Fruit fly (Drosophila melanogaster) whole organism, embryonic: Measurements from ENCODE around the gene CG6695.
A peak's percentile ranks its signal among the peaks of the same experiment; 100 is the strongest.

ENCODE experiments used
- Antp ChIP-seq: fragments of 200-800 bp; sonication (Bioruptor generic); optimal IDR thresholded peaks from 3 replicates; lab custom pipeline; 2016; ENCODE audit warnings: missing biosample characterization, missing genetic modification characterization
- Atf-2 ChIP-seq: fragments of 200-800 bp; sonication (Bioruptor generic); optimal IDR thresholded peaks from 2 replicates; lab custom pipeline; 2016; ENCODE audit warnings: missing biosample characterization, missing genetic modification characterization
- Bdp1 ChIP-seq: fragments of 200-800 bp; sonication (Bioruptor generic); optimal IDR thresholded peaks from 3 replicates; lab custom pipeline; 2016; ENCODE audit warnings: missing biosample characterization, missing genetic modification characterization
- CG10321 ChIP-seq: fragments of 200-800 bp; sonication (Bioruptor generic); IDR thresholded peaks from 2 replicates; pipeline ENCODE4 v1.3.6; 2022; ENCODE audit warnings: missing biosample characterization, missing genetic modification characterization
- CG10366 ChIP-seq: fragments of 200-800 bp; sonication (Bioruptor generic); IDR thresholded peaks from 2 replicates; pipeline ENCODE4 v1.3.6; 2022; ENCODE audit warnings: missing biosample characterization, missing genetic modification characterization
- CG10431 ChIP-seq: fragments of 200-800 bp; sonication (Bioruptor generic); optimal IDR thresholded peaks from 3 replicates; lab custom pipeline; 2018; ENCODE audit warnings: missing biosample characterization, mild to moderate bottlenecking, missing genetic modification characterization
- CG11085 ChIP-seq: fragments of 200-800 bp; sonication (Bioruptor generic); IDR thresholded peaks from 2 replicates; pipeline ENCODE4 v1.3.6; 2022; ENCODE audit warnings: missing biosample characterization, missing genetic modification characterization
- CG12659 ChIP-seq: fragments of 200-800 bp; sonication (Bioruptor generic); optimal IDR thresholded peaks from 3 replicates; lab custom pipeline; 2017; ENCODE audit warnings: mild to moderate bottlenecking, missing biosample characterization, missing genetic modification reagents, missing genetic modification characterization
- CG12942 ChIP-seq: fragments of 200-800 bp; sonication (Bioruptor generic); optimal IDR thresholded peaks from 3 replicates; lab custom pipeline; 2016; ENCODE audit warnings: missing biosample characterization, missing genetic modification characterization
- CG13296 ChIP-seq: fragments of 200-800 bp; sonication (Bioruptor generic); optimal IDR thresholded peaks from 3 replicates; lab custom pipeline; 2018; ENCODE audit warnings: missing biosample characterization, mild to moderate bottlenecking, missing genetic modification characterization
- CG13775 ChIP-seq: fragments of 200-800 bp; sonication (Bioruptor generic); optimal IDR thresholded peaks from 3 replicates; lab custom pipeline; 2017; ENCODE audit warnings: missing biosample characterization, mild to moderate bottlenecking, missing genetic modification characterization
- CG14667 ChIP-seq: fragments of 200-800 bp; sonication (Bioruptor generic); IDR thresholded peaks from 2 replicates; pipeline ENCODE4 v1.3.6; 2022; ENCODE audit warnings: missing biosample characterization, missing genetic modification characterization
- CG15011 ChIP-seq: fragments of 200-800 bp; sonication (Bioruptor generic); optimal IDR thresholded peaks from 3 replicates; lab custom pipeline; 2018; ENCODE audit warnings: missing biosample characterization, mild to moderate bottlenecking, missing genetic modification characterization
- CG17568 ChIP-seq: fragments of 200-800 bp; sonication (Bioruptor generic); optimal IDR thresholded peaks from 2 replicates; lab custom pipeline; 2018; ENCODE audit warnings: missing biosample characterization, mild to moderate bottlenecking, missing genetic modification characterization, moderate library complexity
- CG1792 ChIP-seq: fragments of 200-800 bp; sonication (Bioruptor generic); optimal IDR thresholded peaks from 2 replicates; lab custom pipeline; 2016; ENCODE audit warnings: missing biosample characterization, missing genetic modification characterization
- CG18262 ChIP-seq: fragments of 200-800 bp; optimal IDR thresholded peaks from 3 replicates; lab custom pipeline; 2019; ENCODE audit warnings: missing biosample characterization, mild to moderate bottlenecking, missing genetic modification characterization, moderate library complexity
- CG33557 ChIP-seq: fragments of 200-800 bp; sonication (Bioruptor generic); optimal IDR thresholded peaks from 2 replicates; lab custom pipeline; 2019; ENCODE audit warnings: missing biosample characterization, mild to moderate bottlenecking, missing genetic modification characterization, moderate library complexity
- CG34376 ChIP-seq: fragments of 200-800 bp; sonication (Bioruptor generic); optimal IDR thresholded peaks from 2 replicates; lab custom pipeline; 2018; ENCODE audit warnings: missing biosample characterization, mild to moderate bottlenecking, missing genetic modification characterization
- CG34422 ChIP-seq: fragments of 200-800 bp; sonication (Bioruptor generic); IDR thresholded peaks from 3 replicates; pipeline ENCODE4 v1.3.6; 2022; ENCODE audit warnings: missing biosample characterization, missing genetic modification characterization
- CG4328 ChIP-seq: fragments of 200-800 bp; sonication (Bioruptor generic); optimal IDR thresholded peaks from 3 replicates; lab custom pipeline; 2017; ENCODE audit warnings: missing biosample characterization, missing genetic modification reagents, missing genetic modification characterization
- CG4360 ChIP-seq: fragments of 200-800 bp; sonication (Bioruptor generic); IDR thresholded peaks from 2 replicates; pipeline ENCODE4 v1.3.6; 2022; ENCODE audit warnings: missing biosample characterization, missing genetic modification characterization
- CG4404 ChIP-seq: fragments of 200-800 bp; sonication (Bioruptor generic); IDR thresholded peaks from 2 replicates; pipeline ENCODE4 v1.3.6; 2022; ENCODE audit warnings: missing biosample characterization, missing genetic modification characterization
- CG4424 ChIP-seq: fragments of 200-800 bp; sonication (Bioruptor generic); optimal IDR thresholded peaks from 3 replicates; lab custom pipeline; 2016; ENCODE audit warnings: missing biosample characterization, missing genetic modification characterization
- CG5245 ChIP-seq: fragments of 200-800 bp; sonication (Bioruptor generic); optimal IDR thresholded peaks from 3 replicates; lab custom pipeline; 2016; ENCODE audit warnings: missing biosample characterization, missing genetic modification characterization
- CG7786 ChIP-seq: fragments of 200-800 bp; sonication (Bioruptor generic); optimal IDR thresholded peaks from 2 replicates; lab custom pipeline; 2016; ENCODE audit warnings: missing biosample characterization, missing genetic modification characterization
- CG8290 ChIP-seq, 3 experiments: fragments of 200-800 bp; sonication (Bioruptor generic); optimal IDR thresholded peaks; 2 replicates each; lab custom pipeline; 2016 to 2019; ENCODE audit warnings: missing biosample characterization in 3 of 3, missing genetic modification characterization in 3 of 3, mild to moderate bottlenecking in 2 of 3, moderate library complexity in 1 of 3
- CG9932 ChIP-seq: fragments of 200-800 bp; sonication (Bioruptor generic); IDR thresholded peaks from 2 replicates; pipeline ENCODE4 v1.3.6; 2022; ENCODE audit warnings: missing biosample characterization, missing genetic modification characterization
- Dbx ChIP-seq: fragments of 200-800 bp; sonication (Bioruptor generic); IDR thresholded peaks from 3 replicates; pipeline ENCODE4 v1.3.6; 2022; ENCODE audit warnings: missing biosample characterization, missing genetic modification characterization
- Deaf1 ChIP-seq: fragments of 200-800 bp; optimal IDR thresholded peaks from 3 replicates; lab custom pipeline; 2019; ENCODE audit warnings: missing biosample characterization, mild to moderate bottlenecking, missing genetic modification characterization, moderate library complexity
- Dref ChIP-seq: fragments of 200-800 bp; sonication (Bioruptor generic); IDR thresholded peaks from 2 replicates; pipeline ENCODE4 v1.3.6; 2022; ENCODE audit warnings: missing biosample characterization, missing genetic modification characterization
- Drgx ChIP-seq: fragments of 200-800 bp; sonication (Bioruptor generic); IDR thresholded peaks from 2 replicates; pipeline ENCODE4 v1.3.6; 2022; ENCODE audit warnings: missing biosample characterization, missing genetic modification characterization
- NC2α ChIP-seq: fragments of 200-800 bp; sonication (Bioruptor generic); optimal IDR thresholded peaks from 2 replicates; lab custom pipeline; 2016; ENCODE audit warnings: missing biosample characterization, missing genetic modification characterization
- NK7.1 ChIP-seq: fragments of 200-800 bp; sonication (Bioruptor generic); optimal IDR thresholded peaks from 3 replicates; lab custom pipeline; 2016; ENCODE audit warnings: missing biosample characterization, missing genetic modification characterization
- NfI ChIP-seq: fragments of 200-800 bp; sonication (Bioruptor generic); optimal IDR thresholded peaks from 3 replicates; lab custom pipeline; 2018; ENCODE audit warnings: missing biosample characterization, mild to moderate bottlenecking, missing genetic modification characterization, moderate library complexity
- Sry-β ChIP-seq: fragments of 200-800 bp; sonication (Bioruptor generic); optimal IDR thresholded peaks from 2 replicates; lab custom pipeline; 2018; ENCODE audit warnings: missing biosample characterization, mild to moderate bottlenecking, missing genetic modification characterization, moderate library complexity
- ap ChIP-seq: fragments of 200-800 bp; sonication (Bioruptor generic); IDR thresholded peaks from 2 replicates; pipeline ENCODE4 v1.3.6; 2022; ENCODE audit warnings: missing biosample characterization, missing genetic modification characterization
- bsh ChIP-seq, 2 experiments: fragments of 200-800 bp; sonication (Bioruptor generic); optimal IDR thresholded peaks; 2 replicates each; lab custom pipeline; 2017 to 2018; ENCODE audit warnings: mild to moderate bottlenecking in 2 of 2, missing biosample characterization in 2 of 2, missing genetic modification characterization in 2 of 2, moderate library complexity in 1 of 2
- da ChIP-seq: fragments of 200-800 bp; sonication (Bioruptor generic); optimal IDR thresholded peaks from 2 replicates; lab custom pipeline; 2016; ENCODE audit warnings: missing biosample characterization, missing genetic modification characterization
- emc ChIP-seq: fragments of 200-800 bp; sonication (Bioruptor generic); optimal IDR thresholded peaks from 2 replicates; lab custom pipeline; 2016; ENCODE audit warnings: missing biosample characterization, missing genetic modification characterization
- en ChIP-seq: fragments of 200-800 bp; sonication (Bioruptor generic); optimal IDR thresholded peaks from 2 replicates; lab custom pipeline; 2016; ENCODE audit warnings: missing biosample characterization, missing genetic modification characterization
- gsb-n ChIP-seq: fragments of 200-800 bp; sonication (Bioruptor generic); optimal IDR thresholded peaks from 3 replicates; lab custom pipeline; 2018; ENCODE audit warnings: missing biosample characterization, mild to moderate bottlenecking, missing genetic modification characterization
- hth ChIP-seq: fragments of >200 bp; optimal IDR thresholded peaks from 2 replicates; lab custom pipeline; 2017; ENCODE audit warnings: inconsistent platforms
- ind ChIP-seq: fragments of 200-800 bp; sonication (Bioruptor generic); optimal IDR thresholded peaks from 3 replicates; lab custom pipeline; 2016; ENCODE audit warnings: missing biosample characterization, missing genetic modification characterization
- klu ChIP-seq: fragments of 200-800 bp; sonication (Bioruptor generic); IDR thresholded peaks from 2 replicates; pipeline ENCODE4 v1.3.6; 2022; ENCODE audit warnings: missing biosample characterization, missing genetic modification characterization
- mld ChIP-seq: fragments of 200-800 bp; sonication (Bioruptor generic); IDR thresholded peaks from 3 replicates; pipeline ENCODE4 v1.3.6; 2022; ENCODE audit warnings: missing biosample characterization, missing genetic modification characterization; ENCODE audit not compliant: partially characterized antibody
- otp ChIP-seq: fragments of 200-800 bp; sonication (Bioruptor generic); IDR thresholded peaks from 3 replicates; pipeline ENCODE4, ENCODE4 v1.3.6; 2022; ENCODE audit warnings: missing biosample characterization, missing genetic modification characterization
- p53 ChIP-seq: fragments of 200-800 bp; sonication (Bioruptor generic); optimal IDR thresholded peaks from 2 replicates; lab custom pipeline; 2016; ENCODE audit warnings: missing biosample characterization, missing genetic modification characterization
- pan ChIP-seq, 4 experiments: fragments of >200 bp in 3 of 4; fragments of 200-800 bp in 1 of 4; sonication (Bioruptor generic) in 1 of 4; optimal IDR thresholded peaks in 3 of 4; IDR thresholded peaks in 1 of 4; 2 replicates each; pipeline versions ENCODE4 v1.3.6 to Lab custom; 2017 to 2022; ENCODE audit warnings: missing biosample characterization in 2 of 4, missing genetic modification characterization in 2 of 4, mixed read lengths in 1 of 4
- ranshi ChIP-seq: fragments of 200-800 bp; sonication (Bioruptor generic); IDR thresholded peaks from 2 replicates; pipeline ENCODE4 v1.3.6; 2022; ENCODE audit warnings: missing biosample characterization, missing genetic modification characterization
- repo ChIP-seq: fragments of 200-800 bp; sonication (Bioruptor generic); optimal IDR thresholded peaks from 2 replicates; lab custom pipeline; 2016; ENCODE audit warnings: missing biosample characterization, missing genetic modification characterization
- rib ChIP-seq: fragments of 200-800 bp; sonication (Bioruptor generic); IDR thresholded peaks from 2 replicates; pipeline ENCODE4 v1.3.6; 2022; ENCODE audit warnings: missing biosample characterization, missing genetic modification characterization
- sens-2 ChIP-seq: fragments of 200-800 bp; sonication (Bioruptor generic); IDR thresholded peaks from 2 replicates; pipeline ENCODE4 v1.3.6; 2022; ENCODE audit warnings: missing biosample characterization, missing genetic modification characterization

Gene CG6695

dm6 chr3R:24626003-24626486, 28.9 kb upstream of the CG6695 start (continued):
- TF ChIP-seq CG10366 = peak; percentile 22; the same call in 1 of the 2 replicates
- no peak for TF ChIP-seq CG4404 (GFP tag; lab: Robert Waterston, UW)
- TF ChIP-seq NK7.1 = peak; percentile 0
- TF ChIP-seq NfI (GFP tag; lab: Kevin White, UChicago) = peak; percentile 32
- no peak for TF ChIP-seq Deaf1 (tag; lab: Kevin White, UChicago)
- no peak for TF ChIP-seq da (GFP tag; lab: Kevin White, UChicago)
- TF ChIP-seq pan (optimal IDR thresholded peaks at IDR 0.05; lab: Kevin White, UChicago) = no peak
- TF ChIP-seq pan (GFP tag; optimal IDR thresholded peaks at IDR 0.05 in 1 of 2, IDR thresholded peaks at IDR 0.05 in 1 of 2) = peak in 1 of 2 experiments; percentile 67
- no peak for TF ChIP-seq CG34376 (GFP tag; lab: Kevin White, UChicago)
- no peak for TF ChIP-seq CG10431 (GFP tag; lab: Kevin White, UChicago)
- no peak for TF ChIP-seq CG13296 (GFP tag; lab: Kevin White, UChicago)
- TF ChIP-seq CG14667 (GFP tag; lab: Robert Waterston, UW) = no peak
- no peak for TF ChIP-seq CG8290 (GFP tag; optimal IDR thresholded peaks at IDR 0.05; lab: Kevin White, UChicago)
- TF ChIP-seq CG8290 (tag; optimal IDR thresholded peaks at IDR 0.05; lab: Kevin White, UChicago) = peak in 1 of 2 experiments; percentile 14
- no peak for TF ChIP-seq ap
- peak; percentile 38 for TF ChIP-seq CG7786
- TF ChIP-seq CG1792 (GFP tag; lab: Kevin White, UChicago) = no peak
- no peak for TF ChIP-seq CG9932 (GFP tag; lab: Robert Waterston, UW)
- TF ChIP-seq en (GFP tag; lab: Kevin White, UChicago) = no peak
- no peak for TF ChIP-seq hth
- TF ChIP-seq NC2α = no peak
- TF ChIP-seq CG12942 (GFP tag; lab: Kevin White, UChicago) = no peak
- no peak for TF ChIP-seq CG12659 (GFP tag; lab: Kevin White, UChicago)
- no peak for TF ChIP-seq otp (GFP tag; lab: Robert Waterston, UW)
- no peak for TF ChIP-seq Sry-β (GFP tag; lab: Kevin White, UChicago)
- TF ChIP-seq emc (GFP tag; lab: Kevin White, UChicago) = no peak
- no peak for TF ChIP-seq mld (GFP tag; lab: Robert Waterston, UW)
- no peak for TF ChIP-seq klu (GFP tag; lab: Robert Waterston, UW)
- TF ChIP-seq Atf-2 (GFP tag; lab: Kevin White, UChicago) = peak; percentile 36
- no peak for TF ChIP-seq CG10321 (GFP tag; lab: Robert Waterston, UW)
- peak; percentile 40 for TF ChIP-seq ind (GFP tag; lab: Kevin White, UChicago)
- TF ChIP-seq CG5245 (GFP tag; lab: Kevin White, UChicago) = no peak
- TF ChIP-seq Drgx (GFP tag; lab: Robert Waterston, UW) = peak; percentile 43; the same call in 1 of the 2 replicates
- peak; percentile 3 for TF ChIP-seq Bdp1 (GFP tag; lab: Kevin White, UChicago)
- TF ChIP-seq p53 (GFP tag; lab: Kevin White, UChicago) = no peak
- no peak for TF ChIP-seq Antp
- no peak for TF ChIP-seq CG15011 (GFP tag; lab: Kevin White, UChicago)
- no peak for TF ChIP-seq repo (GFP tag; lab: Kevin White, UChicago)
- TF ChIP-seq CG34422 (GFP tag; lab: Robert Waterston, UW) = no peak
- TF ChIP-seq CG4328 (GFP tag; lab: Kevin White, UChicago) = no peak
- TF ChIP-seq CG18262 (tag; lab: Kevin White, UChicago) = no peak
- TF ChIP-seq CG4360 = no peak
- no peak for TF ChIP-seq CG33557 (GFP tag; lab: Kevin White, UChicago)
- TF ChIP-seq ranshi (GFP tag; lab: Robert Waterston, UW) = no peak
- no peak for TF ChIP-seq gsb-n
- TF ChIP-seq CG17568 (GFP tag; lab: Kevin White, UChicago) = no peak
- TF ChIP-seq CG11085 (GFP tag; lab: Robert Waterston, UW) = no peak
- TF ChIP-seq sens-2 (GFP tag; lab: Robert Waterston, UW) = no peak
- TF ChIP-seq Dbx (GFP tag; lab: Robert Waterston, UW) = no peak
- TF ChIP-seq rib (GFP tag; lab: Robert Waterston, UW) = no peak
- TF ChIP-seq Dref (GFP tag; lab: Robert Waterston, UW) = no peak
- TF ChIP-seq bsh (GFP tag; optimal IDR thresholded peaks at IDR 0.05; lab: Kevin White, UChicago) = peak in 1 of 2 experiments; percentile 28
- TF ChIP-seq CG13775 (GFP tag; lab: Kevin White, UChicago) = no peak
- peak; percentile 37 for TF ChIP-seq CG4424 (GFP tag; lab: Kevin White, UChicago)
